Worm (Caenorhabditis elegans) whole organism, L2 larva: ENCODE measurements around the gene Y64G10A.10.
A peak's percentile ranks its signal among the peaks of the same experiment; 100 is the strongest.

Experiments used
- alr-1 ChIP-seq: fragments of 150-350 bp; optimal IDR thresholded peaks from 2 replicates; lab custom pipeline; 2014; ENCODE audit warnings: missing biosample characterization, missing genetic modification characterization
- aly-2 ChIP-seq: fragments of 150-350 bp; optimal IDR thresholded peaks from 2 replicates; lab custom pipeline; 2014; ENCODE audit warnings: missing biosample characterization, missing genetic modification characterization
- ama-1 ChIP-seq: fragments of 150-350 bp; optimal IDR thresholded peaks from 2 replicates; lab custom pipeline; 2018; ENCODE audit warnings: inconsistent platforms
- blmp-1 ChIP-seq: sonication (generic microtip); optimal IDR thresholded peaks from 2 replicates; lab custom pipeline; 2017; ENCODE audit warnings: missing genetic modification characterization, mild to moderate bottlenecking, missing compliant biosample characterization, antibody characterized with exemption, moderate library complexity; ENCODE audit not compliant: insufficient read depth
- ceh-82 ChIP-seq: fragments of 150-350 bp; optimal IDR thresholded peaks from 2 replicates; lab custom pipeline; 2014; ENCODE audit warnings: missing biosample characterization, missing genetic modification characterization
- dmd-4 ChIP-seq: sonication (generic microtip); optimal IDR thresholded peaks from 2 replicates; lab custom pipeline; 2017; ENCODE audit warnings: missing biosample characterization, missing genetic modification characterization
- elt-1 ChIP-seq: fragments of 150-350 bp; optimal IDR thresholded peaks from 2 replicates; lab custom pipeline; 2014; ENCODE audit warnings: missing biosample characterization, missing genetic modification characterization
- lsy-2 ChIP-seq, 2 experiments: fragments of 150-350 bp in 1 of 2; sonication (generic microtip) in 1 of 2; optimal IDR thresholded peaks; 2 replicates each; lab custom pipeline; 2014 to 2017; ENCODE audit warnings: missing biosample characterization in 2 of 2, missing genetic modification characterization in 2 of 2
- mdl-1 ChIP-seq, 2 experiments: fragments of 150-350 bp in 1 of 2; sonication (generic microtip) in 1 of 2; optimal IDR thresholded peaks; 2 replicates each; lab custom pipeline; 2017; ENCODE audit warnings: missing biosample characterization in 2 of 2, missing genetic modification characterization in 2 of 2
- nhr-237 ChIP-seq: fragments of 150-350 bp; optimal IDR thresholded peaks from 2 replicates; lab custom pipeline; 2014; ENCODE audit warnings: missing biosample characterization, missing genetic modification characterization
- nhr-77 ChIP-seq: fragments of 150-350 bp; optimal IDR thresholded peaks from 2 replicates; lab custom pipeline; 2014; ENCODE audit warnings: missing biosample characterization, missing genetic modification characterization
- unc-39 ChIP-seq: fragments of 150-350 bp; optimal IDR thresholded peaks from 2 replicates; lab custom pipeline; 2014; ENCODE audit warnings: missing biosample characterization, missing genetic modification characterization

ce11 chrIV:14272561-14272960 is 31.3 kb upstream of the Y64G10A.10 start:
- TF ChIP-seq nhr-77 (tag; lab: Kevin White, UChicago) (no peak), alr-1 (tag; lab: Kevin White, UChicago) (no peak), blmp-1 (tag; lab: Kevin White, UChicago) (no peak), ceh-82 (tag; lab: Kevin White, UChicago) (no peak), mdl-1 (tag; optimal IDR thresholded peaks at IDR 0.05; lab: Kevin White, UChicago) (peak; percentile 80 to 83), elt-1 (tag; lab: Kevin White, UChicago) (no peak), unc-39 (no peak), lsy-2 (tag; optimal IDR thresholded peaks at IDR 0.05; lab: Kevin White, UChicago) (peak in 1 of 2 experiments; percentile 33), aly-2 (no peak), ama-1 (lab: Kevin White, UChicago) (no peak), nhr-237 (no peak), dmd-4 (tag; lab: Kevin White, UChicago) (no peak)
